Worm (Caenorhabditis elegans): Measurements from ENCODE around the gene swt-5.

swt-5 gene

ce11 chrV:9507742-9508141 lies 6.5 kb downstream of the swt-5 start, which contains the start of gene acs-14:
Gene acs-14 (plus strand): TSS chrV:9508132.
- TF ChIP-seq scrt-1 (GFP tag; IDR thresholded peaks at IDR 0.05) (no peak), sea-1 (GFP tag; conservative IDR thresholded peaks at IDR 0.05) (no peak), tra-4 (tag; optimal IDR thresholded peaks at IDR 0.05) (no peak), flt-1 (GFP tag; IDR thresholded peaks at IDR 0.05) (no peak), hmg-4 (GFP tag; optimal IDR thresholded peaks at IDR 0.05) (no peak), ama-1 (optimal IDR thresholded peaks at IDR 0.05) (no peak), ets-7 (tag; optimal IDR thresholded peaks at IDR 0.05) (no peak), aly-1 (tag; optimal IDR thresholded peaks at IDR 0.05) (no peak), hmbx-1 (tag; optimal IDR thresholded peaks at IDR 0.05) (no peak), B0310.2 (tag; optimal IDR thresholded peaks at IDR 0.05) (no peak), tbx-11 (GFP tag; IDR thresholded peaks at IDR 0.05) (no peak), tbx-37 (GFP tag; conservative IDR thresholded peaks at IDR 0.05) (no peak), ceh-13 (GFP tag; optimal IDR thresholded peaks at IDR 0.05) (no peak), F13C5.2 (tag; optimal IDR thresholded peaks at IDR 0.05) (no peak), pes-1 (GFP tag; IDR thresholded peaks at IDR 0.05) (no peak), ceh-36 (tag; optimal IDR thresholded peaks at IDR 0.05) (no peak), hnd-1 (tag; optimal IDR thresholded peaks at IDR 0.05) (no peak)

ce11 chrV:9509597-9509996 lies 8.4 kb downstream of the swt-5 start:
- TF ChIP-seq ceh-36 (tag; optimal IDR thresholded peaks at IDR 0.05) (no peak), tbx-37 (GFP tag; conservative IDR thresholded peaks at IDR 0.05) (no peak), tbx-11 (GFP tag; IDR thresholded peaks at IDR 0.05) (no peak), flt-1 (GFP tag; IDR thresholded peaks at IDR 0.05) (no peak), B0310.2 (tag; optimal IDR thresholded peaks at IDR 0.05) (no peak), scrt-1 (GFP tag; IDR thresholded peaks at IDR 0.05) (no peak), ama-1 (optimal IDR thresholded peaks at IDR 0.05) (no peak), pes-1 (GFP tag; IDR thresholded peaks at IDR 0.05) (no peak), sea-1 (GFP tag; conservative IDR thresholded peaks at IDR 0.05) (no peak), hmbx-1 (tag; optimal IDR thresholded peaks at IDR 0.05) (no peak), hnd-1 (tag; optimal IDR thresholded peaks at IDR 0.05) (no peak), aly-1 (tag; optimal IDR thresholded peaks at IDR 0.05) (no peak), hmg-4 (GFP tag; optimal IDR thresholded peaks at IDR 0.05) (no peak), F13C5.2 (tag; optimal IDR thresholded peaks at IDR 0.05) (no peak), ceh-13 (GFP tag; optimal IDR thresholded peaks at IDR 0.05) (no peak), tra-4 (tag; optimal IDR thresholded peaks at IDR 0.05) (no peak), ets-7 (tag; optimal IDR thresholded peaks at IDR 0.05) (no peak)

- no peak for TF ChIP-seq tbx-11 (GFP tag; IDR thresholded peaks at IDR 0.05)
- no peak for TF ChIP-seq ama-1 (optimal IDR thresholded peaks at IDR 0.05)
- TF ChIP-seq ceh-36 (tag; optimal IDR thresholded peaks at IDR 0.05), result no peak
- TF ChIP-seq flt-1 (GFP tag; IDR thresholded peaks at IDR 0.05), result no peak
- TF ChIP-seq hmg-4 (GFP tag; optimal IDR thresholded peaks at IDR 0.05), result no peak
- no peak for TF ChIP-seq ceh-13 (GFP tag; optimal IDR thresholded peaks at IDR 0.05)
- TF ChIP-seq tra-4 (tag; optimal IDR thresholded peaks at IDR 0.05), result no peak
- no peak for TF ChIP-seq aly-1 (tag; optimal IDR thresholded peaks at IDR 0.05)
- TF ChIP-seq F13C5.2 (tag; optimal IDR thresholded peaks at IDR 0.05), result no peak
- no peak for TF ChIP-seq pes-1 (GFP tag; IDR thresholded peaks at IDR 0.05)
- no peak for TF ChIP-seq scrt-1 (GFP tag; IDR thresholded peaks at IDR 0.05)
- TF ChIP-seq tbx-37 (GFP tag; conservative IDR thresholded peaks at IDR 0.05), result no peak
- no peak for TF ChIP-seq ets-7 (tag; optimal IDR thresholded peaks at IDR 0.05)
- TF ChIP-seq B0310.2 (tag; optimal IDR thresholded peaks at IDR 0.05), result no peak
- TF ChIP-seq hmbx-1 (tag; optimal IDR thresholded peaks at IDR 0.05), result no peak
- TF ChIP-seq hnd-1 (tag; optimal IDR thresholded peaks at IDR 0.05), result no peak
Observed at ce11 chrV:9513590-9513989, 12.4 kb downstream of the swt-5 start, which contains the start of gene eif-2Bdelta. Gene eif-2Bdelta (plus strand): TSS chrV:9513824.

ce11 chrV:9516280-9516679 lies 15.1 kb downstream of the swt-5 start:
- TF ChIP-seq pes-1 (GFP tag; IDR thresholded peaks at IDR 0.05), result no peak
- no peak for TF ChIP-seq tbx-37 (GFP tag; conservative IDR thresholded peaks at IDR 0.05)
- no peak for TF ChIP-seq hmg-4 (GFP tag; optimal IDR thresholded peaks at IDR 0.05)
- TF ChIP-seq hmbx-1 (tag; optimal IDR thresholded peaks at IDR 0.05), result no peak
- no peak for TF ChIP-seq hnd-1 (tag; optimal IDR thresholded peaks at IDR 0.05)
- TF ChIP-seq tbx-11 (GFP tag; IDR thresholded peaks at IDR 0.05), result no peak
- no peak for TF ChIP-seq scrt-1 (GFP tag; IDR thresholded peaks at IDR 0.05)
- TF ChIP-seq flt-1 (GFP tag; IDR thresholded peaks at IDR 0.05), result no peak
- no peak for TF ChIP-seq F13C5.2 (tag; optimal IDR thresholded peaks at IDR 0.05)

- TF ChIP-seq sea-1 (GFP tag; conservative IDR thresholded peaks at IDR 0.05) (no peak), tbx-37 (GFP tag; conservative IDR thresholded peaks at IDR 0.05) (no peak), ets-7 (tag; optimal IDR thresholded peaks at IDR 0.05) (no peak), hmg-4 (GFP tag; optimal IDR thresholded peaks at IDR 0.05) (no peak), B0310.2 (tag; optimal IDR thresholded peaks at IDR 0.05) (no peak), flt-1 (GFP tag; IDR thresholded peaks at IDR 0.05) (no peak), aly-1 (tag; optimal IDR thresholded peaks at IDR 0.05) (no peak), tra-4 (tag; optimal IDR thresholded peaks at IDR 0.05) (no peak), scrt-1 (GFP tag; IDR thresholded peaks at IDR 0.05) (no peak), hnd-1 (tag; optimal IDR thresholded peaks at IDR 0.05) (no peak), ceh-13 (GFP tag; optimal IDR thresholded peaks at IDR 0.05) (no peak)
Observed at ce11 chrV:9518832-9519231, 17.6 kb downstream of the swt-5 start, which contains the start of gene C50F4.8. Gene C50F4.8 (minus strand): TSS chrV:9518859.

- no peak for TF ChIP-seq sea-1 (GFP tag; conservative IDR thresholded peaks at IDR 0.05)
- no peak for TF ChIP-seq hnd-1 (tag; optimal IDR thresholded peaks at IDR 0.05)
- TF ChIP-seq ama-1 (optimal IDR thresholded peaks at IDR 0.05), result no peak
- no peak for TF ChIP-seq pes-1 (GFP tag; IDR thresholded peaks at IDR 0.05)
- no peak for TF ChIP-seq aly-1 (tag; optimal IDR thresholded peaks at IDR 0.05)
- TF ChIP-seq B0310.2 (tag; optimal IDR thresholded peaks at IDR 0.05), result no peak
- TF ChIP-seq tbx-37 (GFP tag; conservative IDR thresholded peaks at IDR 0.05), result no peak
- TF ChIP-seq tra-4 (tag; optimal IDR thresholded peaks at IDR 0.05), result no peak
- no peak for TF ChIP-seq flt-1 (GFP tag; IDR thresholded peaks at IDR 0.05)
- no peak for TF ChIP-seq ets-7 (tag; optimal IDR thresholded peaks at IDR 0.05)
- TF ChIP-seq ceh-36 (tag; optimal IDR thresholded peaks at IDR 0.05), result no peak
- no peak for TF ChIP-seq ceh-13 (GFP tag; optimal IDR thresholded peaks at IDR 0.05)
- no peak for TF ChIP-seq tbx-11 (GFP tag; IDR thresholded peaks at IDR 0.05)
- no peak for TF ChIP-seq scrt-1 (GFP tag; IDR thresholded peaks at IDR 0.05)
- TF ChIP-seq hmg-4 (GFP tag; optimal IDR thresholded peaks at IDR 0.05), result no peak
- TF ChIP-seq F13C5.2 (tag; optimal IDR thresholded peaks at IDR 0.05), result no peak
- no peak for TF ChIP-seq hmbx-1 (tag; optimal IDR thresholded peaks at IDR 0.05)
Observed at ce11 chrV:9521697-9522096, 20.5 kb downstream of the swt-5 start.

- TF ChIP-seq B0310.2 (tag; optimal IDR thresholded peaks at IDR 0.05) (no peak), hnd-1 (tag; optimal IDR thresholded peaks at IDR 0.05) (no peak), scrt-1 (GFP tag; IDR thresholded peaks at IDR 0.05) (no peak), tra-4 (tag; optimal IDR thresholded peaks at IDR 0.05) (no peak), hmg-4 (GFP tag; optimal IDR thresholded peaks at IDR 0.05) (no peak), ama-1 (optimal IDR thresholded peaks at IDR 0.05) (no peak), flt-1 (GFP tag; IDR thresholded peaks at IDR 0.05) (no peak), aly-1 (tag; optimal IDR thresholded peaks at IDR 0.05) (no peak)
Observed at ce11 chrV:9524099-9524498, 22.9 kb downstream of the swt-5 start, which contains the start of gene C50F4.9. Gene C50F4.9 (minus strand): TSS chrV:9524199.

Measured in whole organism, early embryonic.